Worm (Caenorhabditis elegans): ENCODE measurements around the gene F10G7.12.

DNA sequence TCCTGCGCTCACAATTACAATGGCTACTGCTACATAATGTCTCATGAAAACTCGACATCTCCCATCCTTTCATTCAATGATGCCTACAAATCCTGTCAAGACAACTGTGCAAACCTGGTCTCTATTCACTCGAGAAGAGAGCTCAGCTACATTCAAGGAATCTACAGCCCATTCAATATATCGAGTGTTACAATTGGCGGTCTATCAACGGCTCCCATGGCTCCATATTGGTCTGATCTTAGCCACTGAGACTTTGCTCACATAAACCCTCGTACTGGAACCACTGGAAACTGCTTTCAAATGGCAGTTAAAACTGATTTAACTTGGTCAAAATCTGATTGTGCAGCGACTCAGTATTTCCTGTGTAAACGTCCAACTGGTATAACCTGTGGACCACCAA lies 14.1 kb upstream of the F10G7.12 start, which contains the start of gene T05A7.3:
- TF ChIP-seq T22C8.4 (GFP tag; IDR thresholded peaks at IDR 0.05), result no peak
- TF ChIP-seq ztf-29 (GFP tag; IDR thresholded peaks at IDR 0.05), result no peak
- TF ChIP-seq med-1 (GFP tag; optimal IDR thresholded peaks at IDR 0.05; ENCODE audit: insufficient read depth), result no peak
